Worm (Caenorhabditis elegans) whole organism, L1 larva: ENCODE results near the gene str-190.
A peak's percentile ranks its signal among the peaks of the same experiment; 100 is the strongest.

ENCODE experiments used
- C04F5.9 ChIP-seq: sonication (generic microtip); optimal IDR thresholded peaks from 2 replicates; lab custom pipeline; 2016; ENCODE audit warnings: missing genetic modification characterization, missing compliant biosample characterization
- C16A3.4 ChIP-seq: fragments of 150-350 bp; optimal IDR thresholded peaks from 2 replicates; lab custom pipeline; 2014; ENCODE audit warnings: missing biosample characterization, missing genetic modification characterization
- C34B4.2 ChIP-seq: sonication (generic microtip); optimal IDR thresholded peaks from 2 replicates; lab custom pipeline; 2017; ENCODE audit warnings: mild to moderate bottlenecking, missing genetic modification characterization, missing compliant biosample characterization
- F16B12.6 ChIP-seq: fragments of 150-350 bp; optimal IDR thresholded peaks from 2 replicates; lab custom pipeline; 2014; ENCODE audit warnings: missing biosample characterization, missing genetic modification characterization
- Y116A8C.19 ChIP-seq: sonication (generic microtip); optimal IDR thresholded peaks from 2 replicates; lab custom pipeline; 2016; ENCODE audit warnings: missing compliant biosample characterization, missing genetic modification characterization, borderline replicate concordance
- alr-1 ChIP-seq: fragments of 200-800 bp; sonication (Bioruptor generic); optimal IDR thresholded peaks from 2 replicates; lab custom pipeline; 2018; ENCODE audit warnings: borderline replicate concordance, mild to moderate bottlenecking, missing genetic modification characterization, missing compliant biosample characterization
- blmp-1 ChIP-seq: fragments of 150-350 bp; optimal IDR thresholded peaks from 2 replicates; lab custom pipeline; 2014; ENCODE audit warnings: missing biosample characterization, missing genetic modification characterization
- ceh-8 ChIP-seq: fragments of 200-800 bp; sonication (Bioruptor generic); optimal IDR thresholded peaks from 2 replicates; lab custom pipeline; 2018; ENCODE audit warnings: mild to moderate bottlenecking, missing genetic modification characterization, moderate library complexity, missing compliant biosample characterization
- ceh-82 ChIP-seq, 3 experiments: fragments of 150-350 bp in 1 of 3; sonication (generic microtip) in 2 of 3; optimal IDR thresholded peaks; 2 replicates each; lab custom pipeline; 2014 to 2017; ENCODE audit warnings: missing biosample characterization in 3 of 3, missing genetic modification characterization in 3 of 3
- dsc-1 ChIP-seq: sonication (generic microtip); optimal IDR thresholded peaks from 2 replicates; lab custom pipeline; 2016; ENCODE audit warnings: mild to moderate bottlenecking, missing genetic modification characterization, missing compliant biosample characterization
- efl-1 ChIP-seq, 4 experiments: fragments of 150-350 bp; optimal IDR thresholded peaks in 3 of 4; peaks in 1 of 4; 1 replicate in 1 of 4; 2 replicates in 3 of 4; lab custom pipeline; 2014; ENCODE audit warnings: missing biosample characterization in 2 of 4, missing genetic modification characterization in 2 of 4, missing genetic modification reagents in 2 of 4
- efl-3 ChIP-seq: fragments of 200-800 bp; sonication (Bioruptor generic); optimal IDR thresholded peaks from 2 replicates; lab custom pipeline; 2018; ENCODE audit warnings: mild to moderate bottlenecking, missing genetic modification characterization, missing compliant biosample characterization
- elt-2 ChIP-seq: sonication (generic microtip); optimal IDR thresholded peaks from 2 replicates; lab custom pipeline; 2016; ENCODE audit warnings: missing genetic modification characterization, mild to moderate bottlenecking, inconsistent platforms, missing compliant biosample characterization, missing genetic modification reagents
- grh-1 ChIP-seq: fragments of 200-800 bp; sonication (Bioruptor generic); IDR thresholded peaks from 2 replicates; pipeline ENCODE4 v1.3.6; 2022; ENCODE audit warnings: missing genetic modification reagents, missing genetic modification characterization, missing compliant biosample characterization
- hlh-17 ChIP-seq: fragments of 200-800 bp; sonication (Bioruptor generic); optimal IDR thresholded peaks from 2 replicates; lab custom pipeline; 2018; ENCODE audit warnings: missing genetic modification characterization, mild to moderate bottlenecking, missing compliant biosample characterization, moderate library complexity, borderline replicate concordance
- lin-13 ChIP-seq: fragments of 150-350 bp; optimal IDR thresholded peaks from 2 replicates; lab custom pipeline; 2014; ENCODE audit warnings: missing biosample characterization, missing genetic modification reagents, missing genetic modification characterization
- lin-39 ChIP-seq: fragments of 150-350 bp; optimal IDR thresholded peaks from 2 replicates; lab custom pipeline; 2014; ENCODE audit warnings: missing biosample characterization, missing genetic modification reagents, missing genetic modification characterization
- lir-3 ChIP-seq: sonication (generic microtip); optimal IDR thresholded peaks from 2 replicates; lab custom pipeline; 2016; ENCODE audit warnings: mild to moderate bottlenecking, missing genetic modification characterization, moderate library complexity, missing compliant biosample characterization; ENCODE audit not compliant: poor library complexity
- mab-9 ChIP-seq: fragments of 200-800 bp; sonication (Bioruptor generic); IDR thresholded peaks from 2 replicates; pipeline ENCODE4 v1.3.6; 2022; ENCODE audit warnings: missing genetic modification reagents, missing genetic modification characterization, missing compliant biosample characterization
- mef-2 ChIP-seq: fragments of 150-350 bp; optimal IDR thresholded peaks from 2 replicates; lab custom pipeline; 2014; ENCODE audit warnings: missing biosample characterization, missing genetic modification characterization
- mep-1 ChIP-seq: fragments of 150-350 bp; optimal IDR thresholded peaks from 2 replicates; lab custom pipeline; 2014; ENCODE audit warnings: missing biosample characterization, missing genetic modification characterization
- nhr-12 ChIP-seq: sonication (generic microtip); optimal IDR thresholded peaks from 2 replicates; lab custom pipeline; 2017; ENCODE audit warnings: missing biosample characterization, missing genetic modification characterization
- nhr-19 ChIP-seq: fragments of 200-800 bp; sonication (Bioruptor generic); conservative IDR thresholded peaks from 2 replicates; pipeline ENCODE4 v1.3.6; 2022; ENCODE audit warnings: missing genetic modification characterization, missing compliant biosample characterization
- nhr-76 ChIP-seq: sonication (generic microtip); optimal IDR thresholded peaks from 2 replicates; lab custom pipeline; 2017; ENCODE audit warnings: missing biosample characterization, missing genetic modification characterization
- nhr-85 ChIP-seq: sonication (generic microtip); peaks from one replicate; lab custom pipeline; 2016; ENCODE audit warnings: missing genetic modification characterization, inconsistent platforms, missing compliant biosample characterization
- nhr-90 ChIP-seq: sonication (generic microtip); optimal IDR thresholded peaks from 2 replicates; lab custom pipeline; 2016; ENCODE audit warnings: mild to moderate bottlenecking, missing genetic modification characterization, missing compliant biosample characterization; ENCODE audit not compliant: poor library complexity
- pax-3 ChIP-seq: fragments of 200-800 bp; sonication (Bioruptor generic); optimal IDR thresholded peaks from 2 replicates; lab custom pipeline; 2018; ENCODE audit warnings: mild to moderate bottlenecking, missing genetic modification characterization, moderate library complexity, missing compliant biosample characterization
- rnt-1 ChIP-seq: sonication (generic microtip); optimal IDR thresholded peaks from 2 replicates; lab custom pipeline; 2016; ENCODE audit warnings: mild to moderate bottlenecking, missing genetic modification characterization, moderate library complexity, missing compliant biosample characterization
- snpc-4 ChIP-seq: fragments of 150-350 bp; optimal IDR thresholded peaks from 2 replicates; lab custom pipeline; 2014; ENCODE audit warnings: missing biosample characterization, missing genetic modification characterization
- sox-4 ChIP-seq: sonication (generic microtip); optimal IDR thresholded peaks from 2 replicates; lab custom pipeline; 2016; ENCODE audit warnings: missing genetic modification characterization, missing compliant biosample characterization
- sptf-1 ChIP-seq: fragments of 150-350 bp; optimal IDR thresholded peaks from 2 replicates; lab custom pipeline; 2014; ENCODE audit warnings: missing biosample characterization, missing genetic modification characterization
- tlp-1 ChIP-seq: fragments of 150-350 bp; optimal IDR thresholded peaks from 2 replicates; lab custom pipeline; 2014; ENCODE audit warnings: missing biosample characterization, missing genetic modification characterization
- unc-130 ChIP-seq: fragments of 150-350 bp; optimal IDR thresholded peaks from 2 replicates; lab custom pipeline; 2017; ENCODE audit warnings: missing biosample characterization, missing genetic modification characterization, inconsistent platforms
- unc-62 ChIP-seq: fragments of 150-350 bp; optimal IDR thresholded peaks from 2 replicates; lab custom pipeline; 2014; ENCODE audit warnings: missing biosample characterization, missing genetic modification reagents, missing genetic modification characterization
- unc-98 ChIP-seq: fragments of 200-800 bp; sonication (Bioruptor generic); IDR thresholded peaks from 2 replicates; pipeline ENCODE4 v1.3.6; 2022; ENCODE audit warnings: missing genetic modification characterization, missing compliant biosample characterization
- zag-1 ChIP-seq: fragments of 150-350 bp; optimal IDR thresholded peaks from 2 replicates; lab custom pipeline; 2014; ENCODE audit warnings: missing biosample characterization, missing genetic modification characterization
- zip-4 ChIP-seq: fragments of 200-800 bp; sonication (Bioruptor generic); optimal IDR thresholded peaks from 2 replicates; lab custom pipeline; 2018; ENCODE audit warnings: mild to moderate bottlenecking, missing genetic modification characterization, moderate library complexity, missing compliant biosample characterization

The str-190 gene

DNA sequence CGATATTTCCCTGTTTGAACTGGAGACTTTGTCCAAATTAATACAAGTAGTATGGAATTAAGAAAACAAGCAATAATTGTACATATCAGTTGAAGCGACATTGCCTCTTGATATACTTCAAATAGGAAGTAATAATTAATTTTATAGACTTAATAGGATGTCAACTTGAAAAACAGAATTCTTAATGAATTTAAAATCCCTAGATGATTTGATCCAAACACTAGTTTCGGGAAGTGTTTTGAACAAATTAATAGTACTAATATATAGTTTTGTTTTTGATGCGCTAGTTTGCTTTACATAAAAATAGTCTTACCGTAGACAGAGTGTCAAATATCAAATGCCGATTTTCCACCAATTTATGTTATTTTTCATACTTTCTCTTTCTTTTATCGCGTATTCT lies at the start of gene str-190:
TSS of gene str-190 (minus strand) at position 101 of the 400 bp plus-strand sequence.
- TF ChIP-seq hlh-17 (GFP tag; lab: Kevin White, UChicago) (no peak), zag-1 (tag; lab: Kevin White, UChicago) (no peak), C34B4.2 (tag; lab: Kevin White, UChicago) (no peak), mef-2 (tag; lab: Kevin White, UChicago) (no peak), rnt-1 (no peak), unc-62 (GFP tag; lab: Kevin White, UChicago) (no peak), blmp-1 (no peak), zip-4 (GFP tag; lab: Kevin White, UChicago) (no peak), sptf-1 (no peak), lin-13 (GFP tag; lab: Kevin White, UChicago) (no peak), efl-3 (GFP tag; lab: Kevin White, UChicago) (no peak)

DNA sequence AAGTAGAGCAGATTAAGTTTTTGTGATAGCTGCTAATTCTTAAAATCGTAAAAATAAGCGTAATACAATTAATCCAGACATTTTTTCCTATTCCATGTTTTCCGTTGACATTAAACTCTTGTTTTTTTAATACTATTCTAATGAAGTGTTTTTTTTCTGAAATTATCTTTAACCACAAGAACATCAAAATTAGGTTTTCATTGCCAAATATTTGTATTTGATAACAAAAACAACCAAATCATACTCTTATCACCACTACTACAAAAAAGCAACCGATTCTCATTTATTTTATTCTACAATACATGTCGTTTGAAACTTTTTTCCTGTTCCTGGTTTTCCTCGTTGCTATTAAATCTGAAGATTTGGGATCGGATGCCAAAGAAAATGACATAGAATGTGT lies 48.8 kb upstream of the str-190 start, which contains the start of gene C54F6.17:
TSS of gene C54F6.17 (plus strand) at position 301 of the 400 bp plus-strand sequence.
- TF ChIP-seq grh-1 (no peak), nhr-85 (tag; lab: Kevin White, UChicago) (no peak), mab-9 (GFP tag; lab: Robert Waterston, UW) (no peak), F16B12.6 (tag; lab: Kevin White, UChicago) (no peak), pax-3 (no peak), efl-1 (optimal IDR thresholded peaks at IDR 0.05; lab: Kevin White, UChicago) (no peak), efl-1 (GFP tag; optimal IDR thresholded peaks at IDR 0.05 in 1 of 2; lab: Kevin White, UChicago) (no peak), dsc-1 (tag; lab: Kevin White, UChicago) (no peak), lin-39 (tag; lab: Kevin White, UChicago) (no peak), C16A3.4 (tag; lab: Kevin White, UChicago) (no peak), tlp-1 (tag; lab: Kevin White, UChicago) (no peak), nhr-90 (tag; lab: Kevin White, UChicago) (no peak), nhr-19 (no peak)

DNA sequence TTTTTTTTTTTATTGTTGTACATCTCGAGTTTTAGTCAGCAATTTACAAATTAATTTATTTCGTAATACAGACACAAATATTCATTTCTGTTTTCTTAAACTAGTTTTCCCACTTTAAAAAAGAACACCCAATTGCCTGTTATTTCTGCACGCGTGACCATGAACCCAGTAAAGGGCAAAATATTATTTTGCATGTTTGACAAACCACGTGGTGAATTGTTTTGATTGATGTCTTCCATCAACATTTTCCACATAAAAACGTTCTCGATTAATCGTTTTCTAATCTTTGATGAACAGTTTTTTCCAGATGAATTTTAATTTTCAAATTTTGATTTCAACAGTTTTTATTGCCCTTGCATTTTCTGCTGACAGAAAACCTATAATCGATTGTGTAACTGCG lies 47.4 kb upstream of the str-190 start, which contains the start of gene C54F6.18:
TSS of gene C54F6.18 (plus strand) at position 301 of the 400 bp plus-strand sequence.
- TF ChIP-seq mep-1 (tag; lab: Kevin White, UChicago) (no peak), sox-4 (tag; lab: Kevin White, UChicago) (no peak), nhr-76 (tag; lab: Kevin White, UChicago) (no peak), unc-130 (tag; lab: Kevin White, UChicago) (no peak), lir-3 (tag; lab: Kevin White, UChicago) (no peak), snpc-4 (no peak), unc-98 (GFP tag; lab: Robert Waterston, UW) (no peak), alr-1 (tag; lab: Kevin White, UChicago) (no peak), nhr-85 (tag; lab: Kevin White, UChicago) (no peak), elt-2 (tag; lab: Kevin White, UChicago) (no peak), C04F5.9 (tag; lab: Kevin White, UChicago) (no peak), mab-9 (GFP tag; lab: Robert Waterston, UW) (no peak), Y116A8C.19 (tag; lab: Kevin White, UChicago) (no peak), pax-3 (no peak), efl-1 (optimal IDR thresholded peaks at IDR 0.05; lab: Kevin White, UChicago) (no peak), efl-1 (GFP tag; optimal IDR thresholded peaks at IDR 0.05 in 1 of 2; lab: Kevin White, UChicago) (no peak), ceh-82 (tag; optimal IDR thresholded peaks at IDR 0.05; lab: Kevin White, UChicago) (no peak), ceh-8 (GFP tag; lab: Kevin White, UChicago) (no peak), dsc-1 (tag; lab: Kevin White, UChicago) (no peak)

DNA sequence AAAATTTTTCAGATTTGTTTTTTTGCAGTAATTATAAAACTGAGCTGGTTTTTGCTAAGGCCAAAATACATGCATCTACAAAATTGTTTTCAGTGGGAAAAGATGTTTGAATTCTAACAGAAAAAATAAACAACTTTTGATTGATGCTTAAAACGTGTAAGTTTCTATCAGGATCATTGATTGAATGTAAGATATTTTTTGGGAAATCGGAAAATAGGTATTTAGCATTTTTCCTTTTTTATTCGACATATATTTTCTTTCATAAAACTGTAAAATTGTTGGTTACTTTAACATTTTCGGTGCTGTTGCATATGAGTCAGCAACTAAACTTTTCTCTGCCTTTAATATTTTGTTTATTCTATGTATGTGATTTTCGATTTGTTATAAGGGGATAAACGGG lies 46.1 kb upstream of the str-190 start, which contains the start of gene C54F6.20:
TSS of gene C54F6.20 (plus strand) at position 301 of the 400 bp plus-strand sequence.
- TF ChIP-seq efl-1 (optimal IDR thresholded peaks at IDR 0.05; lab: Kevin White, UChicago) (no peak), efl-1 (GFP tag; optimal IDR thresholded peaks at IDR 0.05 in 1 of 2; lab: Kevin White, UChicago) (peak in 1 of 2 experiments; percentile 54), hlh-17 (GFP tag; lab: Kevin White, UChicago) (no peak), nhr-12 (tag; lab: Kevin White, UChicago) (no peak)
